Worm (Caenorhabditis elegans): ENCODE measurements around the gene C50E10.2.

ce11 chrII:12280360-12280759 is 29.2 kb downstream of the C50E10.2 start, which contains the start of gene ife-5:
- TF ChIP-seq tab-1 (GFP tag; IDR thresholded peaks at IDR 0.05) (no peak), ref-1 (GFP tag; conservative IDR thresholded peaks at IDR 0.05) (no peak), T22C8.4 (GFP tag; IDR thresholded peaks at IDR 0.05) (no peak), flt-1 (GFP tag; IDR thresholded peaks at IDR 0.05) (no peak), klf-2 (GFP tag; conservative IDR thresholded peaks at IDR 0.05) (no peak), ztf-23 (GFP tag; IDR thresholded peaks at IDR 0.05) (no peak), ztf-29 (GFP tag; IDR thresholded peaks at IDR 0.05) (no peak)

Data from whole organism, midembryonic.